Worm (Caenorhabditis elegans): ENCODE data around the gene fbxb-59.

The fbxb-59 gene

ce11 chrV:20206086-20206485 is at the start of gene fbxb-59, which contains the start of gene srbc-34:
TSS of gene fbxb-59 (minus strand) at chrV:20206186.
TSS of gene srbc-34 (plus strand) at chrV:20206318.
- TF ChIP-seq W03F9.2 (tag; optimal IDR thresholded peaks at IDR 0.05): no peak
- no peak for TF ChIP-seq him-1 (tag; optimal IDR thresholded peaks at IDR 0.05)
- no peak for TF ChIP-seq dao-5 (tag; optimal IDR thresholded peaks at IDR 0.05)

- no peak for TF ChIP-seq dao-5 (tag; optimal IDR thresholded peaks at IDR 0.05)
- no peak for TF ChIP-seq W03F9.2 (tag; optimal IDR thresholded peaks at IDR 0.05)
- no peak for TF ChIP-seq him-1 (tag; optimal IDR thresholded peaks at IDR 0.05)
These were observed 43.6 kb upstream of the fbxb-59 start, which contains the start of gene swsn-1 for ce11 chrV:20249438-20250120. TSS of gene swsn-1 (minus strand) at chrV:20249488.

ce11 chrV:20241243-20241862 is 35.4 kb upstream of the fbxb-59 start:
- TF ChIP-seq W03F9.2 (tag; optimal IDR thresholded peaks at IDR 0.05): no peak
- no peak for TF ChIP-seq dao-5 (tag; optimal IDR thresholded peaks at IDR 0.05)

DNA sequence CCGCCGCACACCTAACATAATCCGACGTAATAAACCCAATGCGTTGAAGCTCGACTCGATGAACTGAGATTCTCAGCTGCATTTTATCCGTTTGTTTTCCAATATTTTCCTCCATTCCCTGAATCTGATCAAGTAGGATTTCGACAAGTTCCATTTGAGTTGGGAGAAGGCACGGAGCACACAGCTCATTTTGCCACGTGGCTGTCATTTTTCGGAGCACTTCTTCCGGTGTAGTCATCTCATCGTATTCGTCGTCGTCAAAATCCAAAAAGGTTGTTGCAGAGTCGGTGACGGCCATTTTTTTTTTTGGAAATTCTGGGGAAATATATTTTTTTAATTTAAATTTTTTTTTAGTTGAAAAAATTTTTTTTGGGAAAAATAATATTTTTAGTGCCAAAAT is 31.4 kb upstream of the fbxb-59 start, which contains the start of gene sld-5:
TSS of gene sld-5 (minus strand) at position 317 of the 400 bp plus-strand sequence.
- TF ChIP-seq W03F9.2 (tag; optimal IDR thresholded peaks at IDR 0.05) (no peak), dao-5 (tag; optimal IDR thresholded peaks at IDR 0.05) (no peak), him-1 (tag; optimal IDR thresholded peaks at IDR 0.05) (no peak)

DNA sequence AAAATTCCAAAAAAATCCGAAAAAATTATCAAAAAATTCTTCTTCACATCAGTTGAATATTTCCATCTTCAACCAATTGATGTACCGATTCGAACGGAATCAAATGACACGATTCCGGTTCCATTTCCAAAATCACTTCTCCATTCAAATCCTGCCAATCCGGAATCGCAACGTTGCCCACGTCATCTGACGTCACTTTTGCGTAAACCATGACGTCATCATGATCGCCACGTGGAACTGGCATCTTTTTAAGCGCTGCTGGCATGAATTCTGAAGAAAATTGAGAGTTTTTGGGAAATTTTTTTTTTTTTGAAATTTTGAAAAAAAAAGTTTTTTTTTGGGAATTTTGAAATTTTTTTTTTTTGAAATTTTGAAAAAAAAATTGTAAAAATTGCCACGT is 29.2 kb upstream of the fbxb-59 start:
- TF ChIP-seq him-1 (tag; optimal IDR thresholded peaks at IDR 0.05) (no peak), dao-5 (tag; optimal IDR thresholded peaks at IDR 0.05) (no peak), W03F9.2 (tag; optimal IDR thresholded peaks at IDR 0.05) (no peak)

DNA sequence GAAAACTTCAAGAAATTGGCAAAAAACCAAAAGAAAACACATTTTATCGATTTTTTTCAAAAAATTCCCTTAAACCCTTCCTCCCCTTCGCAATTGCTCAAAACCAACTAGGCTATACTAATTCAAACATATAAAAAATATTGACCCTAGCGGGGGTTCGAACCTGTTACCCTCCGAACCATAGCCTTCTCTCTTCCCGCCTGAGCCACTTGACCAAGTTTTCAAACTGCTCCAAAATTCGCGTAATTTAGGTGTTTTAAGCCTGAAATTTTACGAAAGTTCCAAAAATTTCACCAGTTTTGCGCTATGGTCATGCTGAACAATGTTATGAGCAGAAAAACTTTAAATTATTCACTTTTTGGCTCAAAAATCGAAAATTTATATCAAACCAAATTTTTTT is 28.5 kb upstream of the fbxb-59 start:
- no peak for TF ChIP-seq W03F9.2 (tag; optimal IDR thresholded peaks at IDR 0.05)

DNA sequence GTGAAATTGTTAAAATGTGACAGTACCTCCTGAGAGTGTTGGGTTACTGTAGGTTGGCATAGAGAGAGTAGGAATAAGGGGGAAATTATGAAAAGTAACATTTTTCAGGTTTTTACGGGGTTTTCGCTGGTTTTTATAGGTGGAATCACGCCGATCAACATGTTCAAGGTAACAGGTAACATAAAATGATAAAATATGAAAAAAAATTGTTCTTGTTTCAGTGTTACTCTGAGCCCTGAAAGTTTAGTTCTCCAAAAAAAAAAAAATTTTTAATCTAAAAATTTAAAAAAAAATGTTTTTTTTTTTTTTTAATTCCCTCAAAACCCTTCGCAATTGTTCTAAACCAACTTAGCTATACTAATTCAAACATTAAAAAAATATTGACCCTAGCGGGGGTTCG is 27.8 kb upstream of the fbxb-59 start, which contains the start of gene Y113G7B.15:
TSS of gene Y113G7B.15 (minus strand) at position 101 of the 400 bp plus-strand sequence.
- TF ChIP-seq him-1 (tag; optimal IDR thresholded peaks at IDR 0.05): no peak
- TF ChIP-seq dao-5 (tag; optimal IDR thresholded peaks at IDR 0.05): no peak
- TF ChIP-seq W03F9.2 (tag; optimal IDR thresholded peaks at IDR 0.05): no peak

DNA sequence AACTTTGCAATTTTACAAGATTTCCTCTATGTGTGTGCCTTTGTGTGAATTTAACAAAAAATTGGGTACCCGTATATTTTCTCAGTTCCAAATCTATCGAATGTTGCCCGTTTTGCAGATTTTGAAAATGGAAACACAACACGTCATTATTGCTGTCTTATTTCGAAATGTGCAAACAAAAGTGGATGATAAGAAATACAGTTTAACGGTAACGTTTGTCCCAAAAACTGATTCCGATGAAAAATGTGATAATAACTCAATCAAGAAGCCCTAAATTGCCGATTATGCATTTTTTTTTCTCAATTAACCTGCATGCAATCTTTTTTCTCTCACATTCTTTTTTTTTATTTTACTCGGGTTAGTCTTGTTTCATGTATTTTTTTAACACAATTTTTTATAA is 19.3 kb upstream of the fbxb-59 start:
- no peak for TF ChIP-seq dao-5 (tag; optimal IDR thresholded peaks at IDR 0.05)
- TF ChIP-seq W03F9.2 (tag; optimal IDR thresholded peaks at IDR 0.05): no peak
- TF ChIP-seq him-1 (tag; optimal IDR thresholded peaks at IDR 0.05): no peak

DNA sequence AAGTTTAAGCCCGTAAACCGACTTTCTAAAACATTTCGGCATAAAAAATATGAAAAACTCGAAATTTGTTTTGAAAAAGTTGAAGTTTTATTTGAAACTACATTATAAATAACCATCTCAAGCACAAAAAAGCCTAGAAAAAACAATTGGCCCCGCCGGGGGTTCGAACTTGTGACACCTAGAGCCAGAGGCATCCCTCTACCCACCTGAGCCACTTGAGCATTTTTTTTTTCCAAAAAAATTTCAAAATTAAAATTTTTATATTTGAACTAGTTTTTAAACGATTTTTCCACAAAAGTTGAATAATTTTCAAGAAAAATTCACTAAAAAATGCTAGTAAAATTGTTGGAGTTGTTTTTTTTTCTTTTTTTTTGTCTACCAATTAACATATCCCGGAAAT is 17.7 kb upstream of the fbxb-59 start:
- TF ChIP-seq dao-5 (tag; optimal IDR thresholded peaks at IDR 0.05) (no peak), W03F9.2 (tag; optimal IDR thresholded peaks at IDR 0.05) (no peak), him-1 (tag; optimal IDR thresholded peaks at IDR 0.05) (no peak)

DNA sequence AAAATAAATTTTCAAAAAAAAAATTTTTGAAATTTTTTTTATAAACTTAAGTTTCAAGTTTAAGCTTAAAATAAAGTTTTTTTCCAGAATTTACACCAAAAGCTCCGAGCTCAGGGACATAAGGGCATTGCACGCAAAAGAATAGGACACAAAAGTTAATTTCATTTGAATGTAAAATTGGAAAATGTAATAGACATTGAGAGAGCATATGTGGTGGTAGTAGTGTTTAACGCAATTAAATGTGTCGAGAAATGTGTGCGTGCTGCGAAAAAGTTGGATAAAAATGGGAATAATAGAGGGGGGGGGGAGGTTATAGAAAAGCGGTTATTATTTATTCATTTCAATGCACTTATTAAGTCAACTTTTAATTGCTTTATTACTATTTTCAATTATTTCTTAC is 14.6 kb upstream of the fbxb-59 start:
- TF ChIP-seq dao-5 (tag; optimal IDR thresholded peaks at IDR 0.05) (no peak), W03F9.2 (tag; optimal IDR thresholded peaks at IDR 0.05) (no peak), him-1 (tag; optimal IDR thresholded peaks at IDR 0.05) (no peak)

DNA sequence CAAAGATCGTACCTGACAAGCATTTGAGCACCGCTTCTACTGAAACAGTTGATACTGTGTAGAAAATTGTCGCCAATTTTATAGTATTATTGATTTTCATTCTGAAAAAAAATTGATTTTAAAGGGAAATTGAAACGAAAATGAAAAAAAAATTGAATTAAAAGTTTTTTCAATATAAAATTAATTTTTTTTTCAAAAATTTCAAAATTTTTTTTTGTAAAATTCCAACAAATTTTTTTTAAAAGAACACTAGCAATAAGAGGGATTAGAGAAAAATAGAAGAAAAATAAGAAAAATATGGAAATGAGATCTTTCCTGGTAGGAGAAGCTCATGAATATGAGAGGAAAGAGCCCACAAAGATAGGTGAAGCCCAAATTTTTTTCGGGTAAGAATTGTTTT is 9.2 kb upstream of the fbxb-59 start, which contains the start of gene Y113G7B.11:
TSS of gene Y113G7B.11 (minus strand) at position 101 of the 400 bp plus-strand sequence.
- TF ChIP-seq him-1 (tag; optimal IDR thresholded peaks at IDR 0.05): no peak
- TF ChIP-seq W03F9.2 (tag; optimal IDR thresholded peaks at IDR 0.05): no peak
- TF ChIP-seq dao-5 (tag; optimal IDR thresholded peaks at IDR 0.05): no peak

ce11 chrV:20213097-20213496 is 7.1 kb upstream of the fbxb-59 start:
- TF ChIP-seq dao-5 (tag; optimal IDR thresholded peaks at IDR 0.05) (no peak), W03F9.2 (tag; optimal IDR thresholded peaks at IDR 0.05) (no peak), him-1 (tag; optimal IDR thresholded peaks at IDR 0.05) (no peak)

- TF ChIP-seq dao-5 (tag; optimal IDR thresholded peaks at IDR 0.05) (no peak), him-1 (tag; optimal IDR thresholded peaks at IDR 0.05) (no peak), W03F9.2 (tag; optimal IDR thresholded peaks at IDR 0.05) (no peak)
These were observed 6.6 kb upstream of the fbxb-59 start, which contains the start of gene Y113G7B.12 for ce11 chrV:20212584-20212983. TSS of gene Y113G7B.12 (minus strand) at chrV:20212684.

ce11 chrV:20203085-20203484 is 2.9 kb downstream of the fbxb-59 start, which contains the start of gene fbxa-113:
TSS of gene fbxa-113 (plus strand) at chrV:20203385.
- TF ChIP-seq him-1 (tag; optimal IDR thresholded peaks at IDR 0.05): no peak
- TF ChIP-seq W03F9.2 (tag; optimal IDR thresholded peaks at IDR 0.05): no peak
- no peak for TF ChIP-seq dao-5 (tag; optimal IDR thresholded peaks at IDR 0.05)
